Worm (Caenorhabditis elegans) whole organism, young adult: ENCODE results near the gene Y53G8AR.5.

Experiments used
- F39B2.1 ChIP-seq: fragments of 200-800 bp; sonication (Bioruptor generic); IDR thresholded peaks from 2 replicates; pipeline ENCODE4 v1.3.6; 2022; ENCODE audit warnings: missing genetic modification reagents, missing genetic modification characterization, missing compliant biosample characterization
- Y56A3A.18 ChIP-seq: fragments of 200-800 bp; sonication (Bioruptor generic); IDR thresholded peaks from 2 replicates; pipeline ENCODE4 v1.3.6; 2022; ENCODE audit warnings: missing genetic modification reagents, missing genetic modification characterization, missing compliant biosample characterization
- ama-1 ChIP-seq, 3 experiments: fragments of 150-350 bp in 1 of 3; sonication (generic microtip) in 2 of 3; optimal IDR thresholded peaks; 2 replicates each; lab custom pipeline; 2014 to 2018; ENCODE audit warnings: missing biosample characterization in 2 of 3, missing genetic modification characterization in 2 of 3, missing genetic modification reagents in 2 of 3
- ceh-58 ChIP-seq: fragments of 200-800 bp; sonication (Bioruptor generic); IDR thresholded peaks from 2 replicates; pipeline ENCODE4 v1.3.6; 2022; ENCODE audit warnings: missing genetic modification characterization, missing compliant biosample characterization
- lin-35 ChIP-seq, 3 experiments: fragments of 150-350 bp in 2 of 3; sonication (generic microtip) in 1 of 3; optimal IDR thresholded peaks; 2 replicates each; lab custom pipeline; 2014 to 2018; ENCODE audit warnings: missing biosample characterization in 3 of 3, missing genetic modification characterization in 3 of 3, missing genetic modification reagents in 3 of 3
- nfya-1 ChIP-seq: sonication (generic microtip); optimal IDR thresholded peaks from 2 replicates; lab custom pipeline; 2017; ENCODE audit warnings: antibody characterized with exemption, missing compliant biosample characterization, missing genetic modification characterization, borderline replicate concordance; ENCODE audit not compliant: insufficient read depth
- nhr-27 ChIP-seq: fragments of 200-800 bp; sonication (Bioruptor generic); optimal IDR thresholded peaks from 2 replicates; lab custom pipeline; 2018; ENCODE audit warnings: mild to moderate bottlenecking, missing genetic modification characterization, moderate library complexity, missing compliant biosample characterization
- unc-62 ChIP-seq: fragments of 150-350 bp; optimal IDR thresholded peaks from 2 replicates; lab custom pipeline; 2014; ENCODE audit warnings: missing biosample characterization, missing genetic modification reagents, missing genetic modification characterization
- zim-3 ChIP-seq: sonication (generic microtip); optimal IDR thresholded peaks from 2 replicates; lab custom pipeline; 2017; ENCODE audit warnings: mild to moderate bottlenecking, missing genetic modification characterization, moderate library complexity, missing compliant biosample characterization
- ztf-26 ChIP-seq: sonication (generic microtip); optimal IDR thresholded peaks from 2 replicates; lab custom pipeline; 2017; ENCODE audit warnings: missing genetic modification characterization, missing compliant biosample characterization

- TF ChIP-seq Y56A3A.18 (GFP tag; lab: Robert Waterston, UW): no peak
- no peak for TF ChIP-seq nfya-1
- no peak for TF ChIP-seq F39B2.1
- TF ChIP-seq unc-62 (GFP tag; lab: Kevin White, UChicago): no peak
- TF ChIP-seq zim-3: no peak
- TF ChIP-seq ceh-58 (GFP tag; lab: Robert Waterston, UW): no peak
- no peak for TF ChIP-seq lin-35 (GFP tag; optimal IDR thresholded peaks at IDR 0.05; lab: Kevin White, UChicago)
- TF ChIP-seq ztf-26 (tag; lab: Kevin White, UChicago): no peak
- no peak for TF ChIP-seq nhr-27 (tag; lab: Kevin White, UChicago)
- no peak for TF ChIP-seq ama-1 (optimal IDR thresholded peaks at IDR 0.05; lab: Kevin White, UChicago)
- TF ChIP-seq ama-1 (GFP tag; optimal IDR thresholded peaks at IDR 0.05; lab: Kevin White, UChicago): no peak
Observed at ce11 chrIII:3255575-3255974, 41.7 kb upstream of the Y53G8AR.5 start, which contains the start of gene Y53G8AM.4.
